Worm (Caenorhabditis elegans): ENCODE measurements around the gene tbc-19.

DNA sequence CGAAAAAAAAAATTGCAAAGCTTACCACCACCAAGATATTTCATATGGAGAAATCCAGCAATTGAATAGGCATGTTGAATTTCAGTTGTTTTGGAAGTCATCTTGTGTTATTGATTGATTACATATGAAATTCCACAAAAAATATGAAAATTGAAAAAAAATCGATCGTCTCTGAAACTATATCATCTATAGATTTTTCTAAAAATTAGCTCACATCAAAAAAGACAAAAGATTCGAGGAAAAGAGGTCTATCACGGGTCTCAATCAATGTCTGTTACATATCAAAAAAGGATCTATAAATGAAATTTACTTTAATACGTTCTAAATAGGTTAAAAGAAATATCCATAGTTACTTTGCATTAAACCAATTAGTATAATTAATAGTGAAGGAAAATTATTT is at the start of gene tbc-19:
- TF ChIP-seq ceh-30 (tag; optimal IDR thresholded peaks at IDR 0.05) (no peak), ceh-19 (GFP tag; optimal IDR thresholded peaks at IDR 0.05) (no peak), ama-1 (optimal IDR thresholded peaks at IDR 0.05) (no peak), rnt-1 (tag; optimal IDR thresholded peaks at IDR 0.05) (no peak), pax-1 (tag; optimal IDR thresholded peaks at IDR 0.05) (no peak)
